Worm (Caenorhabditis elegans) whole organism, L3 larva: ENCODE data around the gene F35D11.4.
A peak's percentile ranks its signal among the peaks of the same experiment; 100 is the strongest.

Experiments used
- ZK546.5 ChIP-seq: sonication (generic microtip); optimal IDR thresholded peaks from 2 replicates; lab custom pipeline; 2017; ENCODE audit warnings: missing biosample characterization, missing genetic modification characterization
- elt-1 ChIP-seq: fragments of 150-350 bp; optimal IDR thresholded peaks from 2 replicates; lab custom pipeline; 2014; ENCODE audit warnings: missing biosample characterization, missing genetic modification characterization
- lin-39 ChIP-seq: fragments of 150-350 bp; optimal IDR thresholded peaks from 2 replicates; lab custom pipeline; 2018; ENCODE audit warnings: missing biosample characterization, missing genetic modification reagents, missing genetic modification characterization
- lsy-12 ChIP-seq: sonication (generic microtip); optimal IDR thresholded peaks from 2 replicates; lab custom pipeline; 2016; ENCODE audit warnings: mild to moderate bottlenecking, missing genetic modification characterization, missing compliant biosample characterization
- nhr-12 ChIP-seq: fragments of 150-350 bp; optimal IDR thresholded peaks from 2 replicates; lab custom pipeline; 2014; ENCODE audit warnings: missing biosample characterization, missing genetic modification characterization
- nhr-237 ChIP-seq: fragments of 150-350 bp; optimal IDR thresholded peaks from 2 replicates; lab custom pipeline; 2014; ENCODE audit warnings: missing biosample characterization, missing genetic modification characterization

DNA sequence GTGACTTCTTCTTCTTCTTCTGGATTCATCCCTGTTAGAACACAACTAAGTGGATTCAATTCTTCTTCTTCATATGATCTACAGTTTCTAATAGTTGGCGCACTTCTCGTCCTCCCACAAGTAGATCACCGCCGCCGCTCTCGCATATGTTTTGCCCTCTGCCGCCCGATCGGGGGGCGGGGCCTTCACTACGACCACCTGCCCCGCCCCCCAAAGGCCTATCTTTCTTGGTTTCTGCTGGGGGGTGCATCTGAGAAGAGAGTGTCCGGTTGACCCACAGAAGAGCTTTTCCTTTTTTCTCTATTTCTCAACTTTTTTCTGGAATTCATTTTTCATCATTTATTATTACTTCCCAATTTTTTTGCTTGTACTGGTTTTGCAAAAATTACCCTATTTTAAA is 32.1 kb upstream of the F35D11.4 start:
- TF ChIP-seq nhr-237 (tag; lab: Kevin White, UChicago): no peak
- TF ChIP-seq ZK546.5 (tag; lab: Kevin White, UChicago): no peak
- no peak for TF ChIP-seq nhr-12
- no peak for TF ChIP-seq lsy-12
- TF ChIP-seq elt-1 (tag; lab: Kevin White, UChicago): no peak
- TF ChIP-seq lin-39 (tag; lab: Kevin White, UChicago): peak; percentile 18
